Fruit fly (Drosophila melanogaster) whole organism, embryonic: ENCODE results near the gene Jon66Cii.
A peak's percentile ranks its signal among the peaks of the same experiment; 100 is the strongest.

Experiments
- Adf1 ChIP-seq: fragments of 200-800 bp; sonication (Bioruptor generic); IDR thresholded peaks from 2 replicates; pipeline ENCODE4 v1.3.6; 2022; ENCODE audit warnings: missing biosample characterization, missing genetic modification characterization
- CG10431 ChIP-seq: fragments of 200-800 bp; sonication (Bioruptor generic); optimal IDR thresholded peaks from 3 replicates; lab custom pipeline; 2018; ENCODE audit warnings: missing biosample characterization, mild to moderate bottlenecking, missing genetic modification characterization
- CG10543 ChIP-seq: fragments of 200-800 bp; sonication (Bioruptor generic); optimal IDR thresholded peaks from 3 replicates; lab custom pipeline; 2017; ENCODE audit warnings: missing biosample characterization, mild to moderate bottlenecking, missing genetic modification characterization, moderate library complexity
- CG11723 ChIP-seq: fragments of 200-800 bp; sonication (Bioruptor generic); optimal IDR thresholded peaks from 2 replicates; lab custom pipeline; 2017; ENCODE audit warnings: missing biosample characterization, mild to moderate bottlenecking, missing genetic modification characterization
- CG12104 ChIP-seq: fragments of 200-800 bp; sonication (Bioruptor generic); optimal IDR thresholded peaks from 3 replicates; lab custom pipeline; 2016; ENCODE audit warnings: missing biosample characterization, missing genetic modification characterization
- CG1233 ChIP-seq: fragments of 200-800 bp; sonication (Bioruptor generic); optimal IDR thresholded peaks from 4 replicates; lab custom pipeline; 2018; ENCODE audit warnings: missing biosample characterization, mild to moderate bottlenecking, missing genetic modification characterization
- CG13775 ChIP-seq: fragments of 200-800 bp; sonication (Bioruptor generic); optimal IDR thresholded peaks from 3 replicates; lab custom pipeline; 2017; ENCODE audit warnings: missing biosample characterization, mild to moderate bottlenecking, missing genetic modification characterization
- CG14441 ChIP-seq: fragments of 200-800 bp; sonication (Bioruptor generic); IDR thresholded peaks from 2 replicates; pipeline ENCODE4 v1.3.6; 2022; ENCODE audit warnings: missing biosample characterization, missing genetic modification characterization
- CG1603 ChIP-seq: fragments of 200-800 bp; sonication (Bioruptor generic); optimal IDR thresholded peaks from 2 replicates; lab custom pipeline; 2019; ENCODE audit warnings: missing biosample characterization, mild to moderate bottlenecking, missing genetic modification characterization, moderate library complexity
- CG17385 ChIP-seq: fragments of 200-800 bp; sonication (Bioruptor generic); optimal IDR thresholded peaks from 3 replicates; lab custom pipeline; 2018; ENCODE audit warnings: missing biosample characterization, mild to moderate bottlenecking, missing genetic modification characterization
- CG17568 ChIP-seq: fragments of 200-800 bp; sonication (Bioruptor generic); optimal IDR thresholded peaks from 2 replicates; lab custom pipeline; 2018; ENCODE audit warnings: missing biosample characterization, mild to moderate bottlenecking, missing genetic modification characterization, moderate library complexity
- CG17912 ChIP-seq: fragments of 200-800 bp; sonication (Bioruptor generic); optimal IDR thresholded peaks from 2 replicates; lab custom pipeline; 2018; ENCODE audit warnings: missing biosample characterization, mild to moderate bottlenecking, missing genetic modification characterization
- CG30403 ChIP-seq: fragments of 200-800 bp; sonication (Bioruptor generic); optimal IDR thresholded peaks from 3 replicates; lab custom pipeline; 2016; ENCODE audit warnings: missing biosample characterization, missing genetic modification characterization
- CG3163 ChIP-seq: fragments of 200-800 bp; sonication (Bioruptor generic); optimal IDR thresholded peaks from 3 replicates; lab custom pipeline; 2016; ENCODE audit warnings: missing biosample characterization, missing genetic modification characterization
- CG33213 ChIP-seq: fragments of 200-800 bp; sonication (Bioruptor generic); optimal IDR thresholded peaks from 3 replicates; lab custom pipeline; 2016; ENCODE audit warnings: missing biosample characterization, missing genetic modification characterization
- CG34224 ChIP-seq: fragments of 200-800 bp; sonication (Bioruptor generic); IDR thresholded peaks from 3 replicates; pipeline ENCODE4 v1.3.6; 2022; ENCODE audit warnings: missing biosample characterization, missing genetic modification characterization; ENCODE audit not compliant: partially characterized antibody
- CG43689 ChIP-seq: fragments of 200-800 bp; sonication (Bioruptor generic); IDR thresholded peaks from 2 replicates; pipeline ENCODE4 v1.3.6; 2022; ENCODE audit warnings: missing biosample characterization, missing genetic modification characterization
- CG4404 ChIP-seq: fragments of 200-800 bp; sonication (Bioruptor generic); IDR thresholded peaks from 2 replicates; pipeline ENCODE4 v1.3.6; 2022; ENCODE audit warnings: missing biosample characterization, missing genetic modification characterization
- CG4854 ChIP-seq: fragments of 200-800 bp; sonication (Bioruptor generic); optimal IDR thresholded peaks from 2 replicates; lab custom pipeline; 2016; ENCODE audit warnings: missing biosample characterization, missing genetic modification characterization, inconsistent platforms
- CG6854 ChIP-seq: fragments of 200-800 bp; sonication (Bioruptor generic); optimal IDR thresholded peaks from 3 replicates; lab custom pipeline; 2017; ENCODE audit warnings: missing biosample characterization, mild to moderate bottlenecking, missing genetic modification characterization
- CG7556 ChIP-seq: fragments of 200-800 bp; sonication (Bioruptor generic); optimal IDR thresholded peaks from 2 replicates; lab custom pipeline; 2017; ENCODE audit warnings: missing biosample characterization, mild to moderate bottlenecking, missing genetic modification characterization
- CG7839 ChIP-seq: fragments of 200-800 bp; sonication (Bioruptor generic); optimal IDR thresholded peaks from 3 replicates; lab custom pipeline; 2018; ENCODE audit warnings: missing biosample characterization, mild to moderate bottlenecking, missing genetic modification characterization, moderate library complexity
- CG8089 ChIP-seq: fragments of 200-800 bp; sonication (Bioruptor generic); optimal IDR thresholded peaks from 3 replicates; lab custom pipeline; 2016; ENCODE audit warnings: missing biosample characterization, missing genetic modification characterization
- CG8924 ChIP-seq: fragments of 200-800 bp; optimal IDR thresholded peaks from 3 replicates; lab custom pipeline; 2019; ENCODE audit warnings: missing biosample characterization, mild to moderate bottlenecking, missing genetic modification characterization, moderate library complexity
- Chrac-16 ChIP-seq: fragments of 200-800 bp; sonication (Bioruptor generic); optimal IDR thresholded peaks from 3 replicates; lab custom pipeline; 2016; ENCODE audit warnings: missing biosample characterization, missing genetic modification characterization
- CoRest ChIP-seq: fragments of 200-800 bp; sonication (Bioruptor generic); optimal IDR thresholded peaks from 3 replicates; lab custom pipeline; 2018; ENCODE audit warnings: missing biosample characterization, mild to moderate bottlenecking, missing genetic modification characterization, moderate library complexity
- Doc2 ChIP-seq: fragments of 200-800 bp; sonication (Bioruptor generic); IDR thresholded peaks from 2 replicates; pipeline ENCODE4 v1.3.6; 2022; ENCODE audit warnings: missing biosample characterization, missing genetic modification characterization
- Dref ChIP-seq: fragments of 200-800 bp; sonication (Bioruptor generic); IDR thresholded peaks from 2 replicates; pipeline ENCODE4 v1.3.6; 2022; ENCODE audit warnings: missing biosample characterization, missing genetic modification characterization
- Fer1 ChIP-seq: fragments of 200-800 bp; sonication (Bioruptor generic); optimal IDR thresholded peaks from 2 replicates; lab custom pipeline; 2017; ENCODE audit warnings: missing biosample characterization, mild to moderate bottlenecking, missing genetic modification characterization
- Hr78 ChIP-seq, 2 experiments: fragments of 200-800 bp in 1 of 2; fragments of >200 bp in 1 of 2; sonication (Bioruptor generic) in 1 of 2; optimal IDR thresholded peaks; 2 replicates each; lab custom pipeline; 2017 to 2019; ENCODE audit warnings: missing biosample characterization in 2 of 2, missing genetic modification characterization in 2 of 2, mild to moderate bottlenecking in 1 of 2, moderate library complexity in 1 of 2
- NC2β ChIP-seq: fragments of 200-800 bp; sonication (Bioruptor generic); optimal IDR thresholded peaks from 2 replicates; lab custom pipeline; 2016; ENCODE audit warnings: missing biosample characterization, missing genetic modification characterization
- Ravus ChIP-seq: fragments of 200-800 bp; sonication (Bioruptor generic); IDR thresholded peaks from 2 replicates; pipeline ENCODE4 v1.3.6; 2022; ENCODE audit warnings: missing biosample characterization, missing genetic modification characterization
- ara ChIP-seq: fragments of 200-800 bp; sonication (Bioruptor generic); IDR thresholded peaks from 2 replicates; pipeline ENCODE4 v1.3.6; 2022; ENCODE audit warnings: missing biosample characterization, missing genetic modification characterization
- cad ChIP-seq: fragments of >200 bp; optimal IDR thresholded peaks from 2 replicates; lab custom pipeline; 2017; ENCODE audit warnings: missing biosample characterization, missing genetic modification characterization
- dati ChIP-seq: fragments of 200-800 bp; sonication (Bioruptor generic); IDR thresholded peaks from 2 replicates; pipeline ENCODE4 v1.3.6; 2022; ENCODE audit warnings: missing biosample characterization, missing genetic modification characterization
- en ChIP-seq: fragments of 200-800 bp; sonication (Bioruptor generic); optimal IDR thresholded peaks from 2 replicates; lab custom pipeline; 2016; ENCODE audit warnings: missing biosample characterization, missing genetic modification characterization
- ewg ChIP-seq: fragments of 200-800 bp; sonication (Bioruptor generic); optimal IDR thresholded peaks from 3 replicates; lab custom pipeline; 2017; ENCODE audit warnings: mild to moderate bottlenecking, missing biosample characterization, missing genetic modification reagents, missing genetic modification characterization
- fd96Cb ChIP-seq: fragments of 200-800 bp; sonication (Bioruptor generic); optimal IDR thresholded peaks from 2 replicates; lab custom pipeline; 2018; ENCODE audit warnings: missing biosample characterization, mild to moderate bottlenecking, missing genetic modification characterization, moderate library complexity
- gce ChIP-seq: fragments of 200-800 bp; sonication (Bioruptor generic); IDR thresholded peaks from 3 replicates; pipeline ENCODE4 v1.3.6; 2022; ENCODE audit warnings: missing biosample characterization, missing genetic modification characterization
- grau ChIP-seq: fragments of 200-800 bp; optimal IDR thresholded peaks from 3 replicates; lab custom pipeline; 2019; ENCODE audit warnings: missing biosample characterization, mild to moderate bottlenecking, missing genetic modification characterization, moderate library complexity
- h ChIP-seq: fragments of >200 bp; optimal IDR thresholded peaks from 2 replicates; lab custom pipeline; 2017
- hb ChIP-seq: fragments of 200-800 bp; sonication (Bioruptor generic); IDR thresholded peaks from 3 replicates; pipeline ENCODE4 v1.3.6; 2022; ENCODE audit warnings: missing biosample characterization, missing genetic modification characterization; ENCODE audit not compliant: partially characterized antibody
- hth ChIP-seq: fragments of >200 bp; optimal IDR thresholded peaks from 2 replicates; lab custom pipeline; 2017; ENCODE audit warnings: inconsistent platforms
- odd ChIP-seq: fragments of 200-800 bp; sonication (Bioruptor generic); optimal IDR thresholded peaks from 2 replicates; lab custom pipeline; 2017; ENCODE audit warnings: missing biosample characterization, mild to moderate bottlenecking, missing genetic modification characterization
- pfk ChIP-seq: fragments of 200-800 bp; sonication (Bioruptor generic); optimal IDR thresholded peaks from 2 replicates; lab custom pipeline; 2018; ENCODE audit warnings: missing biosample characterization, mild to moderate bottlenecking, missing genetic modification characterization, moderate library complexity
- psq ChIP-seq: fragments of 200-800 bp; sonication (Bioruptor generic); optimal IDR thresholded peaks from 2 replicates; lab custom pipeline; 2017; ENCODE audit warnings: missing biosample characterization, missing genetic modification characterization
- pum ChIP-seq: fragments of 200-800 bp; sonication (Bioruptor generic); optimal IDR thresholded peaks from 2 replicates; lab custom pipeline; 2016; ENCODE audit warnings: missing biosample characterization, missing genetic modification characterization
- sisA ChIP-seq: fragments of 200-800 bp; sonication (Bioruptor generic); IDR thresholded peaks from 2 replicates; pipeline ENCODE4 v1.3.6; 2022; ENCODE audit warnings: missing biosample characterization, missing genetic modification characterization
- ttk ChIP-seq: fragments of 200-800 bp; sonication (Bioruptor generic); IDR thresholded peaks from 2 replicates; pipeline ENCODE4 v2.1.2; 2022; ENCODE audit warnings: missing biosample characterization, missing genetic modification characterization
- zf30C ChIP-seq: fragments of 200-800 bp; sonication (Bioruptor generic); optimal IDR thresholded peaks from 3 replicates; lab custom pipeline; 2018; ENCODE audit warnings: missing biosample characterization, mild to moderate bottlenecking, missing genetic modification characterization
- zfh1 ChIP-seq: fragments of 200-800 bp; sonication (Bioruptor generic); IDR thresholded peaks from 3 replicates; pipeline ENCODE4 v1.3.6; 2022; ENCODE audit warnings: missing biosample characterization, missing genetic modification characterization

Gene Jon66Cii

dm6 chr3L:8398763-8399445, 5.5 kb upstream of the Jon66Cii start (continued):
- no peak for TF ChIP-seq CG7839 (tag; lab: Kevin White, UChicago)
- peak; percentile 34 for TF ChIP-seq CG30403 (GFP tag; lab: Kevin White, UChicago)
- TF ChIP-seq zf30C (GFP tag; lab: Kevin White, UChicago): no peak
- TF ChIP-seq odd: no peak
- peak; percentile 66 for TF ChIP-seq CG1603 (tag; lab: Kevin White, UChicago)
- TF ChIP-seq ttk (GFP tag; lab: Robert Waterston, UW): no peak
- no peak for TF ChIP-seq CG4854
- TF ChIP-seq CG33213 (GFP tag; lab: Kevin White, UChicago): peak; percentile 8
- TF ChIP-seq pfk (GFP tag; lab: Kevin White, UChicago): no peak
- TF ChIP-seq gce (GFP tag; lab: Robert Waterston, UW): peak; percentile 9; the same call in 1 of the 3 replicates
- peak; percentile 35 for TF ChIP-seq CG17385 (GFP tag; lab: Kevin White, UChicago)
- no peak for TF ChIP-seq dati
- TF ChIP-seq CG4404 (GFP tag; lab: Robert Waterston, UW): no peak
- no peak for TF ChIP-seq CG7556
- no peak for TF ChIP-seq psq (GFP tag; lab: Kevin White, UChicago)
- TF ChIP-seq Ravus (GFP tag; lab: Robert Waterston, UW): no peak
- TF ChIP-seq h: no peak
- TF ChIP-seq en: peak; percentile 13
- TF ChIP-seq CG34224 (GFP tag; lab: Robert Waterston, UW): no peak
- no peak for TF ChIP-seq hth (lab: Kevin White, UChicago)
- no peak for TF ChIP-seq Adf1 (GFP tag; lab: Robert Waterston, UW)
- no peak for TF ChIP-seq CG11723 (GFP tag; lab: Kevin White, UChicago)
- no peak for TF ChIP-seq cad (GFP tag; lab: Kevin White, UChicago)
- no peak for TF ChIP-seq CG1233
- TF ChIP-seq CG43689 (GFP tag; lab: Robert Waterston, UW): no peak
- no peak for TF ChIP-seq Fer1
- TF ChIP-seq NC2β: peak; percentile 23
- TF ChIP-seq CG3163 (GFP tag; lab: Kevin White, UChicago): no peak
- TF ChIP-seq hb: no peak
- no peak; the same call in 1 of the 2 replicates for TF ChIP-seq ara (GFP tag; lab: Robert Waterston, UW)
- no peak for TF ChIP-seq CG10431 (GFP tag; lab: Kevin White, UChicago)
- no peak for TF ChIP-seq zfh1 (GFP tag; lab: Robert Waterston, UW)
- TF ChIP-seq Doc2 (GFP tag; lab: Robert Waterston, UW): no peak
- no peak for TF ChIP-seq ewg (GFP tag; lab: Kevin White, UChicago)
- TF ChIP-seq Hr78 (GFP tag; optimal IDR thresholded peaks at IDR 0.05; lab: Kevin White, UChicago): no peak
- no peak for TF ChIP-seq Dref (GFP tag; lab: Robert Waterston, UW)
- TF ChIP-seq CG12104 (GFP tag; lab: Kevin White, UChicago): no peak
- TF ChIP-seq CG10543 (GFP tag; lab: Kevin White, UChicago): no peak
- TF ChIP-seq CG6854: no peak
- no peak for TF ChIP-seq CoRest (tag; lab: Kevin White, UChicago)
- TF ChIP-seq CG8924 (tag; lab: Kevin White, UChicago): peak; percentile 23
- TF ChIP-seq sisA (GFP tag; lab: Robert Waterston, UW): peak; percentile 51; the same call in 1 of the 2 replicates
- peak; percentile 68 for TF ChIP-seq CG14441 (GFP tag; lab: Robert Waterston, UW)
- no peak for TF ChIP-seq CG8089 (GFP tag; lab: Kevin White, UChicago)
- TF ChIP-seq Chrac-16 (GFP tag; lab: Kevin White, UChicago): peak; percentile 43
- TF ChIP-seq fd96Cb: peak; percentile 38
- TF ChIP-seq CG17568 (GFP tag; lab: Kevin White, UChicago): no peak
- no peak for TF ChIP-seq grau (tag; lab: Kevin White, UChicago)
- peak; percentile 27 for TF ChIP-seq pum
- TF ChIP-seq CG17912 (GFP tag; lab: Kevin White, UChicago): no peak
- no peak for TF ChIP-seq CG13775 (GFP tag; lab: Kevin White, UChicago)
